Worm (Caenorhabditis elegans) whole organism, L1 larva: Measurements from ENCODE around the gene ubq-1.

Source experiments
- C16A3.4 ChIP-seq: fragments of 150-350 bp; optimal IDR thresholded peaks from 2 replicates; lab custom pipeline; 2014; ENCODE audit warnings: missing biosample characterization, missing genetic modification characterization
- C34B4.2 ChIP-seq: sonication (generic microtip); optimal IDR thresholded peaks from 2 replicates; lab custom pipeline; 2017; ENCODE audit warnings: mild to moderate bottlenecking, missing genetic modification characterization, missing compliant biosample characterization
- F16B12.6 ChIP-seq: fragments of 150-350 bp; optimal IDR thresholded peaks from 2 replicates; lab custom pipeline; 2014; ENCODE audit warnings: missing biosample characterization, missing genetic modification characterization
- aly-2 ChIP-seq: fragments of 150-350 bp; optimal IDR thresholded peaks from 2 replicates; lab custom pipeline; 2014; ENCODE audit warnings: missing biosample characterization, missing genetic modification characterization
- ama-1 ChIP-seq: fragments of 150-350 bp; optimal IDR thresholded peaks from 2 replicates; lab custom pipeline; 2014
- ceh-8 ChIP-seq: fragments of 200-800 bp; sonication (Bioruptor generic); optimal IDR thresholded peaks from 2 replicates; lab custom pipeline; 2018; ENCODE audit warnings: mild to moderate bottlenecking, missing genetic modification characterization, moderate library complexity, missing compliant biosample characterization
- ces-1 ChIP-seq: fragments of 150-350 bp; optimal IDR thresholded peaks from 2 replicates; lab custom pipeline; 2014; ENCODE audit warnings: missing biosample characterization, missing genetic modification reagents, missing genetic modification characterization
- dsc-1 ChIP-seq: sonication (generic microtip); optimal IDR thresholded peaks from 2 replicates; lab custom pipeline; 2016; ENCODE audit warnings: mild to moderate bottlenecking, missing genetic modification characterization, missing compliant biosample characterization
- efl-1 ChIP-seq, 4 experiments: fragments of 150-350 bp; optimal IDR thresholded peaks in 3 of 4; peaks in 1 of 4; 1 replicate in 1 of 4; 2 replicates in 3 of 4; lab custom pipeline; 2014; ENCODE audit warnings: missing biosample characterization in 2 of 4, missing genetic modification characterization in 2 of 4, missing genetic modification reagents in 2 of 4
- egl-27 ChIP-seq, 2 experiments: fragments of 150-350 bp in 1 of 2; sonication (generic microtip); optimal IDR thresholded peaks; 3 replicates each; lab custom pipeline; 2017 to 2018; ENCODE audit warnings: missing biosample characterization in 2 of 2, missing genetic modification characterization in 2 of 2, missing genetic modification reagents in 2 of 2
- fkh-10 ChIP-seq: sonication (generic microtip); optimal IDR thresholded peaks from 2 replicates; lab custom pipeline; 2017; ENCODE audit warnings: missing biosample characterization, missing genetic modification reagents, missing genetic modification characterization
- grh-1 ChIP-seq: fragments of 200-800 bp; sonication (Bioruptor generic); IDR thresholded peaks from 2 replicates; pipeline ENCODE4 v1.3.6; 2022; ENCODE audit warnings: missing genetic modification reagents, missing genetic modification characterization, missing compliant biosample characterization
- hpl-2 ChIP-seq: fragments of 150-350 bp; optimal IDR thresholded peaks from 2 replicates; lab custom pipeline; 2014; ENCODE audit warnings: missing biosample characterization, missing genetic modification reagents, missing genetic modification characterization
- isw-1 ChIP-seq: fragments of 200-800 bp; sonication (Bioruptor generic); IDR thresholded peaks from 2 replicates; pipeline ENCODE4 v1.3.6; 2022; ENCODE audit warnings: missing genetic modification characterization, missing compliant biosample characterization
- jun-1 ChIP-seq: fragments of 150-350 bp; optimal IDR thresholded peaks from 2 replicates; lab custom pipeline; 2014; ENCODE audit warnings: missing biosample characterization, missing genetic modification reagents, missing genetic modification characterization
- lin-14 ChIP-seq: fragments of 200-800 bp; sonication (Bioruptor generic); optimal IDR thresholded peaks from 2 replicates; lab custom pipeline; 2018; ENCODE audit warnings: mild to moderate bottlenecking, missing genetic modification characterization, moderate library complexity, missing compliant biosample characterization
- lin-15B ChIP-seq: fragments of 150-350 bp; sonication (generic microtip); optimal IDR thresholded peaks from 3 replicates; lab custom pipeline; 2014; ENCODE audit warnings: missing biosample characterization, missing genetic modification characterization
- lsy-2 ChIP-seq, 2 experiments: fragments of 150-350 bp; optimal IDR thresholded peaks; 2 replicates each; lab custom pipeline; 2014; ENCODE audit warnings: missing biosample characterization in 2 of 2, missing genetic modification characterization in 2 of 2
- mef-2 ChIP-seq: fragments of 150-350 bp; optimal IDR thresholded peaks from 2 replicates; lab custom pipeline; 2014; ENCODE audit warnings: missing biosample characterization, missing genetic modification characterization
- nhr-11 ChIP-seq: fragments of 150-350 bp; optimal IDR thresholded peaks from 2 replicates; lab custom pipeline; 2014; ENCODE audit warnings: missing biosample characterization, missing genetic modification characterization
- nhr-237 ChIP-seq: fragments of 150-350 bp; optimal IDR thresholded peaks from 2 replicates; lab custom pipeline; 2014; ENCODE audit warnings: missing biosample characterization, missing genetic modification characterization
- nhr-28 ChIP-seq: fragments of 150-350 bp; optimal IDR thresholded peaks from 2 replicates; lab custom pipeline; 2014; ENCODE audit warnings: missing biosample characterization, missing genetic modification characterization
- nhr-47 ChIP-seq: sonication (generic microtip); optimal IDR thresholded peaks from 2 replicates; lab custom pipeline; 2016; ENCODE audit warnings: mild to moderate bottlenecking, missing genetic modification characterization, moderate library complexity, missing compliant biosample characterization
- nhr-71 ChIP-seq: sonication (generic microtip); optimal IDR thresholded peaks from 2 replicates; lab custom pipeline; 2016; ENCODE audit warnings: mild to moderate bottlenecking, missing genetic modification characterization, moderate library complexity, missing compliant biosample characterization
- nhr-77 ChIP-seq: fragments of 150-350 bp; optimal IDR thresholded peaks from 2 replicates; lab custom pipeline; 2014; ENCODE audit warnings: missing biosample characterization, missing genetic modification characterization
- nhr-85 ChIP-seq: sonication (generic microtip); peaks from one replicate; lab custom pipeline; 2016; ENCODE audit warnings: missing genetic modification characterization, inconsistent platforms, missing compliant biosample characterization
- skn-1 ChIP-seq: fragments of 150-350 bp; optimal IDR thresholded peaks from 2 replicates; lab custom pipeline; 2014; ENCODE audit warnings: missing biosample characterization, missing genetic modification characterization
- snpc-4 ChIP-seq: fragments of 150-350 bp; optimal IDR thresholded peaks from 2 replicates; lab custom pipeline; 2014; ENCODE audit warnings: missing biosample characterization, missing genetic modification characterization
- snu-23 ChIP-seq: sonication (generic microtip); optimal IDR thresholded peaks from 2 replicates; lab custom pipeline; 2016; ENCODE audit warnings: missing genetic modification characterization, missing compliant biosample characterization
- swsn-7 ChIP-seq: sonication (generic microtip); optimal IDR thresholded peaks from 2 replicates; lab custom pipeline; 2016; ENCODE audit warnings: missing genetic modification characterization, missing compliant biosample characterization
- tlp-1 ChIP-seq: fragments of 150-350 bp; optimal IDR thresholded peaks from 2 replicates; lab custom pipeline; 2014; ENCODE audit warnings: missing biosample characterization, missing genetic modification characterization
- unc-86 ChIP-seq: sonication (generic microtip); optimal IDR thresholded peaks from 2 replicates; lab custom pipeline; 2016; ENCODE audit warnings: missing genetic modification characterization, missing compliant biosample characterization
- xbp-1 ChIP-seq: sonication (generic microtip); optimal IDR thresholded peaks from 2 replicates; lab custom pipeline; 2016; ENCODE audit warnings: missing genetic modification characterization, missing compliant biosample characterization
- zag-1 ChIP-seq: fragments of 150-350 bp; optimal IDR thresholded peaks from 2 replicates; lab custom pipeline; 2014; ENCODE audit warnings: missing biosample characterization, missing genetic modification characterization

The ubq-1 gene

DNA sequence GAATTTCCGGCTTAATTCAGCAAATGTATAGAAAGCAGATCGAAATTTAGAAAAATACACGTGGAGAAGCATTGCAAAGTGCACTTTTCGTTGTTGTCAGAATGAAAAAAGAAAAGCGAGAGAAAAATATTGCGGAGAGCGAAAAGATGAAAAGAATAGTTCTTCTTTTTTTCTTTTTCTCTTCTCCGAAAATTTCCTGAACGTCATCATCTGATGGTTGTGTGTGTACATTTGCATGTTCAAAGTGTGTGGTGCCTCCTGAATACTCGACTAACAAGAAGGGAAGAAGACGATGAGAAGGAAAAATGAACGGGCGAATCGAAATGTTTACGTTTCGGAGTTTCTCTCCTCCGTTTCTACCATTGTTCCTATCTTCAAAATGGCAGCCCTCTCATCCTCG, 50.0 kb downstream of the ubq-1 start:
- TF ChIP-seq nhr-237: no peak
- no peak for TF ChIP-seq efl-1 (optimal IDR thresholded peaks at IDR 0.05; lab: Kevin White, UChicago)
- peak in 1 of 2 experiments; percentile 57 for TF ChIP-seq efl-1 (GFP tag; optimal IDR thresholded peaks at IDR 0.05 in 1 of 2; lab: Kevin White, UChicago)
- TF ChIP-seq ceh-8 (GFP tag; lab: Kevin White, UChicago): no peak
- peak; percentile 57 for TF ChIP-seq lin-14 (GFP tag; lab: Kevin White, UChicago)
- TF ChIP-seq C16A3.4: no peak
- TF ChIP-seq hpl-2 (GFP tag; lab: Kevin White, UChicago): no peak
- TF ChIP-seq C34B4.2 (tag; lab: Kevin White, UChicago): no peak
- TF ChIP-seq swsn-7 (tag; lab: Kevin White, UChicago): no peak
- no peak for TF ChIP-seq nhr-11 (tag; lab: Kevin White, UChicago)
- TF ChIP-seq nhr-85 (tag; lab: Kevin White, UChicago): no peak
- TF ChIP-seq nhr-71: peak; percentile 3
- TF ChIP-seq dsc-1: no peak
- peak; percentile 8 for TF ChIP-seq skn-1 (tag; lab: Kevin White, UChicago)
- no peak for TF ChIP-seq lin-15B
- no peak for TF ChIP-seq zag-1 (tag; lab: Kevin White, UChicago)
- no peak for TF ChIP-seq grh-1
- no peak for TF ChIP-seq mef-2 (tag; lab: Kevin White, UChicago)
- no peak for TF ChIP-seq egl-27 (tag; optimal IDR thresholded peaks at IDR 0.05; lab: Kevin White, UChicago)
- no peak for TF ChIP-seq aly-2 (tag; lab: Kevin White, UChicago)
- TF ChIP-seq tlp-1 (tag; lab: Kevin White, UChicago): no peak

DNA sequence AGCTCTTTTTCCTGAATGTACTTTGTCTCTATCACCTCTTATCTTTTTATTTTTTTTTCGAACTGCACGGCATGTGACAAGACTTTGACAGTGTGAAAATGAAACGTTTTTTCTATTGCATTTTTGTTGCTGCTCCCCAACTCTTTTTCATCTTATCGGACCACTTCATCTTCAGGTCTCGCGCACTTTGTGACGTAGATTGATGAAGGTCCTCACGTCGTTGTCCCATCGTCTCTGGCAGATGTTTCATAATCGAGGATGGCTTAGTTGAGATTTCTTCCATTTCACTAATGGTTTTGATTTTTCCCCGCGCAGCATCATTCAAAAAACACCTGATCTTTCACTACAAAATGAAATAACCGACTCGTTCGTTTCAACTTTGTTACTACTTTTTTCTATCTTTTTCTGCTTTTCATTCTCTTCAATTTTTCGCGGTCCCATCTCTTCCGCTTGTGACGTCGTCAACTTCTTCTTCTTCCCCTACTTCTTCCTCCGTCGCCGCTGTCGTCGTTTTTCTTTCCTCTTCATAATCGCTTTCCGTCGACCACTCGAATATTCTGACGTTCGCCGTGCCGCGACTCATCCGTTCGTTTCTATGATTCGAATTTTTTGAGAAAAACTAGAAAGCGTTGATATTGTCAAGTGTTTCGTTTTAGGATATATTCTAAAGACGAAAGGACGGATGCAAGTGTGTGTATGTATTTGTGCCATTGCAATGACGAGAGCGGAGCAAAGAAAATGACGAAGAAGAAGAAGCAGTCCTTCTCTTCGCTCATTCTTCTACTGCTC, 51.3 kb downstream of the ubq-1 start, which contains the start of gene T04C9.2:
T04C9.2 (plus strand) TSS at position 739 of the 789 bp plus-strand sequence.
- TF ChIP-seq nhr-28 (tag; lab: Kevin White, UChicago) (no peak), lsy-2 (tag; optimal IDR thresholded peaks at IDR 0.05; lab: Kevin White, UChicago) (peak in 1 of 2 experiments; percentile 7), fkh-10 (GFP tag; lab: Kevin White, UChicago) (peak; percentile 37), lin-14 (GFP tag; lab: Kevin White, UChicago) (peak; percentile 55)
- TF ChIP-seq, all 84 proteins: peak for 3

DNA sequence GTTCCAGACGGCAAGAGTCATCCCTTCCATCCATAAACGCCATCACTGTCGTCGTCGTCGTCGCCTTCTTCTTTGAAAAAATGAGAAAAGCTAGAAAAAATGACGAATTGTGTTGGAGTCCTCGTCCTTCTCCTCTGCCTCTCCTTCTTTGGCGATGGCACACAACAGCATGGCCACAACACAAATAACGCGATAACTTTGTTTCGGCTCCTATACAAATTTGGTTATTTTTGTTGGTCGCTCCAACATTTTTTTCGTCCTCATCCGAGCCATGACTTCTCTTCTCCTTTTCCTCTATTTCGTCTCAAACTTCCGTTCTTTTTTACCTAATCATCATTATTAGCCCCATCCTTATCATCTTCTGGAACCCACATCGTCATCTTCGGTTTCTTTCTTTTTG, 52.0 kb downstream of the ubq-1 start:
- TF ChIP-seq mef-2 (tag; lab: Kevin White, UChicago) (no peak), fkh-10 (GFP tag; lab: Kevin White, UChicago) (peak; percentile 79), ces-1 (peak; percentile 53), lsy-2 (tag; optimal IDR thresholded peaks at IDR 0.05; lab: Kevin White, UChicago) (peak in 1 of 2 experiments; percentile 17), lin-14 (GFP tag; lab: Kevin White, UChicago) (peak; percentile 66)

DNA sequence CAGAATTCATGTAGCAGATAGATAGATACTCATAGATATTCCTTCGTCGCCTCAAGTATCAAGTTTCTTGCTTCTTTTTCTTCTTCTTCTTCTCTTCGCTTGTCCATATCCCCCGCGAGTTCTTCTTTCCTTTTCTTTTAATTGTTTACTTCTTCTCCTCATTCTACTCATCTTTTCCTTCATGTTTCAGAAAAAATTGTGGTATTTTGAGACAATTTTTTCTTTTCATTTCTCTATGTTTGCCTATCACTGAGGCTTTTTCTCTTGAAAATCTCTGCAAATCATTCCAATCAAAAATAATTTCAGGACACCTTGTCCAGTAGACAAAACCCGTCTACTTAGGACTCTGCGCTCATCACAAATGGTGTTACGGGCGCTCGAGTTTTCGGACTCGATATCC, 52.9 kb downstream of the ubq-1 start, which contains the start of gene T04C9.1:
T04C9.1 (plus strand) TSS at position 301 of the 400 bp plus-strand sequence.
- TF ChIP-seq tlp-1 (tag; lab: Kevin White, UChicago) (no peak), xbp-1 (tag; lab: Kevin White, UChicago) (no peak), ama-1 (no peak), skn-1 (tag; lab: Kevin White, UChicago) (no peak), jun-1 (tag; lab: Kevin White, UChicago) (no peak), isw-1 (no peak), nhr-77 (tag; lab: Kevin White, UChicago) (no peak), unc-86 (tag; lab: Kevin White, UChicago) (no peak), nhr-47 (tag; lab: Kevin White, UChicago) (no peak), C34B4.2 (tag; lab: Kevin White, UChicago) (no peak), snu-23 (GFP tag; lab: Kevin White, UChicago) (no peak), F16B12.6 (no peak), snpc-4 (no peak)
